Fruit fly (Drosophila melanogaster) whole organism, adult: ENCODE results near the gene dikar.

Experiments
- CG11617 ChIP-seq: fragments of 200-800 bp; sonication (Bioruptor generic); optimal IDR thresholded peaks from 2 replicates; lab custom pipeline; 2017; ENCODE audit warnings: mild to moderate bottlenecking, missing biosample characterization, missing genetic modification reagents, missing genetic modification characterization
- CG12768 ChIP-seq: fragments of 200-800 bp; sonication (Bioruptor generic); optimal IDR thresholded peaks from 2 replicates; lab custom pipeline; 2017; ENCODE audit warnings: missing biosample characterization, missing genetic modification characterization, mild to moderate bottlenecking, moderate library complexity, missing genetic modification reagents
- CG14711 ChIP-seq: fragments of 200-800 bp; sonication (Bioruptor generic); optimal IDR thresholded peaks from 2 replicates; lab custom pipeline; 2018; ENCODE audit warnings: missing biosample characterization, mild to moderate bottlenecking, missing genetic modification characterization, moderate library complexity
- CG1620 ChIP-seq: fragments of 200-800 bp; sonication (Bioruptor generic); optimal IDR thresholded peaks from 2 replicates; lab custom pipeline; 2016; ENCODE audit warnings: missing biosample characterization, missing genetic modification characterization
- CG33017 ChIP-seq: fragments of 200-800 bp; sonication (Bioruptor generic); optimal IDR thresholded peaks from 2 replicates; lab custom pipeline; 2018; ENCODE audit warnings: missing biosample characterization, mild to moderate bottlenecking, missing genetic modification characterization, moderate library complexity
- CG5204 ChIP-seq: fragments of 200-800 bp; sonication (Bioruptor generic); optimal IDR thresholded peaks from 2 replicates; lab custom pipeline; 2016; ENCODE audit warnings: missing biosample characterization, missing genetic modification characterization
- CG7045 ChIP-seq: fragments of 200-800 bp; sonication (Bioruptor generic); optimal IDR thresholded peaks from 2 replicates; lab custom pipeline; 2017; ENCODE audit warnings: missing biosample characterization, mild to moderate bottlenecking, missing genetic modification characterization
- CG7101 ChIP-seq: fragments of 200-800 bp; sonication (Bioruptor generic); optimal IDR thresholded peaks from 2 replicates; lab custom pipeline; 2018; ENCODE audit warnings: missing biosample characterization, mild to moderate bottlenecking, missing genetic modification characterization, moderate library complexity
- Clk ChIP-seq: fragments of 200-800 bp; sonication (Bioruptor generic); optimal IDR thresholded peaks from 2 replicates; lab custom pipeline; 2017; ENCODE audit warnings: missing biosample characterization, missing genetic modification characterization
- Crg-1 ChIP-seq: fragments of 200-800 bp; sonication (Bioruptor generic); optimal IDR thresholded peaks from 2 replicates; lab custom pipeline; 2016; ENCODE audit warnings: missing biosample characterization, missing genetic modification characterization
- Hr96 ChIP-seq: fragments of 200-800 bp; sonication (Bioruptor generic); optimal IDR thresholded peaks from 2 replicates; lab custom pipeline; 2016; ENCODE audit warnings: missing biosample characterization, missing genetic modification characterization
- Mnt ChIP-seq: fragments of 200-800 bp; sonication (Bioruptor generic); optimal IDR thresholded peaks from 2 replicates; lab custom pipeline; 2016; ENCODE audit warnings: missing biosample characterization, mild to moderate bottlenecking, missing genetic modification characterization
- bab1 ChIP-seq: fragments of 200-800 bp; sonication (Bioruptor generic); optimal IDR thresholded peaks from 3 replicates; lab custom pipeline; 2019; ENCODE audit warnings: missing biosample characterization, mild to moderate bottlenecking, missing genetic modification characterization, moderate library complexity
- cic ChIP-seq: fragments of 200-800 bp; sonication (Bioruptor generic); optimal IDR thresholded peaks from 2 replicates; lab custom pipeline; 2017; ENCODE audit warnings: missing biosample characterization, mild to moderate bottlenecking, missing genetic modification characterization, moderate library complexity
- cnc ChIP-seq, 2 experiments: fragments of >200 bp; optimal IDR thresholded peaks; 2 replicates each; lab custom pipeline; 2017
- kay ChIP-seq: fragments of 200-800 bp; sonication (Bioruptor generic); peaks from one replicate; lab custom pipeline; 2016; ENCODE audit warnings: missing biosample characterization, missing genetic modification characterization, borderline replicate concordance
- ovo ChIP-seq: fragments of 200-800 bp; sonication (Bioruptor generic); optimal IDR thresholded peaks from 2 replicates; lab custom pipeline; 2016; ENCODE audit warnings: missing biosample characterization, missing genetic modification characterization
- pad ChIP-seq: fragments of 200-800 bp; sonication (Bioruptor generic); optimal IDR thresholded peaks from 3 replicates; lab custom pipeline; 2017; ENCODE audit warnings: missing biosample characterization, missing genetic modification characterization, mild to moderate bottlenecking, moderate library complexity, missing genetic modification reagents
- tj ChIP-seq: fragments of 200-800 bp; sonication (Bioruptor generic); optimal IDR thresholded peaks from 3 replicates; lab custom pipeline; 2017; ENCODE audit warnings: missing biosample characterization, mild to moderate bottlenecking, missing genetic modification characterization, moderate library complexity
- toe ChIP-seq: fragments of 200-800 bp; sonication (Bioruptor generic); optimal IDR thresholded peaks from 2 replicates; lab custom pipeline; 2016; ENCODE audit warnings: missing biosample characterization, missing genetic modification characterization

dikar gene

dm6 chr3L:6747127-6747526, 4.2 kb upstream of the dikar start:
- TF ChIP-seq cic (GFP tag; lab: Kevin White, UChicago) (no peak), CG12768 (no peak), Crg-1 (GFP tag; lab: Kevin White, UChicago) (peak; percentile 45), kay (GFP tag; lab: Kevin White, UChicago) (no peak), cnc (optimal IDR thresholded peaks at IDR 0.05; lab: Kevin White, UChicago) (no peak), CG11617 (GFP tag; lab: Kevin White, UChicago) (peak; percentile 41), Clk (GFP tag; lab: Kevin White, UChicago) (no peak), Hr96 (GFP tag; lab: Kevin White, UChicago) (peak; percentile 53), Mnt (GFP tag; lab: Kevin White, UChicago) (peak; percentile 89), CG7045 (GFP tag; lab: Kevin White, UChicago) (peak; percentile 18), toe (GFP tag; lab: Kevin White, UChicago) (peak; percentile 40), CG1620 (peak; percentile 69), CG5204 (GFP tag; lab: Kevin White, UChicago) (peak; percentile 22), bab1 (GFP tag; lab: Kevin White, UChicago) (peak; percentile 47), CG14711 (tag; lab: Kevin White, UChicago) (peak; percentile 35), CG7101 (tag; lab: Kevin White, UChicago) (peak; percentile 58), pad (GFP tag; lab: Kevin White, UChicago) (peak; percentile 48), tj (GFP tag; lab: Kevin White, UChicago) (peak; percentile 42), CG33017 (tag; lab: Kevin White, UChicago) (no peak), ovo (GFP tag; lab: Kevin White, UChicago) (peak; percentile 27)

DNA sequence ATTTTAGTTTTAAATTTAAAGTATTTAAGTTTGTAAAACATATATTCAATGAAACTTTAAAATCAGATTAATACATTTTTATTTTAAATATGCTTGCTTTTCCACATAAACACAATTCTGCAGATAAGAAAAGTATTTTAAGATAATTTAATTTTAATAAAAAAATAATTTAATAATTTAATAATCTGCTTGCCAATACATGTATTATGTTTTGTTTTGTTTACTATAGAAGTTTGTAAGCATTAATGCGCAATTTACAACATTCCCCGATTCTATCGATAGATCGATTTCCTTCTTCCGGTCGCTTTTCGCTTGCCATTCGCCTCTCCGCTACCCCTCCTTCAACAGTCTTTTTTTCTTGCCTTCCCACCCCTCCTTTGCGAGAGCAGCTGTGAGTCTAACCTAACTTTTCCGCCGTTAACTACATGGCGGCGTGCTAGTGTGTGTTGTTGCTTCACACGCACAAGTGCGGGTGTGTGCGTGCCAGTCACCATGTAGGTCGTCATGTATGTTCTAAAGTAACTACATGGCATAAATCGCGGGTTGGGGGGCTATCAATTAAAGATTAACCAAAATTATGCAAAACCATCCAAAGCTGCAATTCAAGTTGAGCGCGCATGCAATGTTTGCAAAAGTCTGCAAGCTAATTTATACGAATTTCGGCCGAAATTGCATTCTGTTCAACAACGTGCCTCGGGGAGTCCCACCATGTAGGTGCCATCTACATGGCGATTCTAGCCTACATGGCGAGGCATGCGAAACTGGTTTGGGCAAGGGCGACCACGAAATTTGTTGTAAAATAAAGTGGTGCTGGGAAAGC, 592 bp upstream of the dikar start:
- no peak for TF ChIP-seq Crg-1 (GFP tag; lab: Kevin White, UChicago)
- TF ChIP-seq CG7101 (tag; lab: Kevin White, UChicago): no peak
- TF ChIP-seq Clk (GFP tag; lab: Kevin White, UChicago): peak; percentile 17
- peak; percentile 43 for TF ChIP-seq cic (GFP tag; lab: Kevin White, UChicago)
- TF ChIP-seq CG1620: peak; percentile 51
- peak; percentile 46 for TF ChIP-seq CG5204 (GFP tag; lab: Kevin White, UChicago)
- TF ChIP-seq CG33017 (tag; lab: Kevin White, UChicago): peak; percentile 94
- peak; percentile 6 for TF ChIP-seq bab1 (GFP tag; lab: Kevin White, UChicago)
- TF ChIP-seq CG14711 (tag; lab: Kevin White, UChicago): no peak
- TF ChIP-seq CG12768: peak; percentile 8
- peak; percentile 43 for TF ChIP-seq ovo (GFP tag; lab: Kevin White, UChicago)
- no peak for TF ChIP-seq cnc (optimal IDR thresholded peaks at IDR 0.05; lab: Kevin White, UChicago)
- peak; percentile 95 for TF ChIP-seq pad (GFP tag; lab: Kevin White, UChicago)
- no peak for TF ChIP-seq kay (GFP tag; lab: Kevin White, UChicago)
- peak; percentile 25 for TF ChIP-seq tj (GFP tag; lab: Kevin White, UChicago)
- peak; percentile 25 for TF ChIP-seq CG7045 (GFP tag; lab: Kevin White, UChicago)
- peak; percentile 89 for TF ChIP-seq Mnt (GFP tag; lab: Kevin White, UChicago)
- TF ChIP-seq CG11617 (GFP tag; lab: Kevin White, UChicago): peak; percentile 71
- TF ChIP-seq toe (GFP tag; lab: Kevin White, UChicago): peak; percentile 31
- peak; percentile 35 for TF ChIP-seq Hr96 (GFP tag; lab: Kevin White, UChicago)

DNA sequence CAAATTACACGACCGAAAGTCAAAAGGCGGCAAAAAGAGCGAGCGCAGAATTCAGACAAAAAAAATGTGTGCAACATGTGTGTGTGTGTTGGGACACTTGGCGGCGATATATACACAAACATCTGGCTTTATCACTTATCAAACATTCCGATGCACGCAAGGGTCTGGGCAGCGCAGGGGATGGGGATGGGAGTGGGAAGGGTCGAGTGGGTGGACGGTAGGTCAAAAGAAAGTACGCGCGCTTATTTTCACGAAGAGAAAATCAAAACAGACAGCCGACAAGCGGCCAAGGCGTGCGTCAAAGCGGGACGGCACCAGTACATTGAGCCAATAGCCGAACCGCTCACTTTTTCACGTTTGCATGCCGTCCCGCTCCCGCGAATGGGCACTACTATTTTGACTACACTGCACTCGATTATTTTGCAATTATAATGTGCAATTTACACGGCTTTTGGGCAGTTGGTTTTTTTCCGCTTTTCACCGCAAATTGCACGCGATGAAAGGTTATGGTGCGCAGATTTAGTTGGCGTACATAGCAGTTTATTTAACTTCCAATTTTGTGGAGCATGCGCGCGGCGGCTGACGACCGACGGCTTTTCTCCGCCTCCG, 750 bp downstream of the dikar start:
- TF ChIP-seq ovo (GFP tag; lab: Kevin White, UChicago) (peak; percentile 5), Hr96 (GFP tag; lab: Kevin White, UChicago) (no peak), bab1 (GFP tag; lab: Kevin White, UChicago) (no peak), CG14711 (tag; lab: Kevin White, UChicago) (no peak), Crg-1 (GFP tag; lab: Kevin White, UChicago) (no peak), toe (GFP tag; lab: Kevin White, UChicago) (peak; percentile 35), CG7045 (GFP tag; lab: Kevin White, UChicago) (peak; percentile 11), cnc (optimal IDR thresholded peaks at IDR 0.05; lab: Kevin White, UChicago) (no peak), Clk (GFP tag; lab: Kevin White, UChicago) (peak; percentile 42), cic (GFP tag; lab: Kevin White, UChicago) (peak; percentile 92), CG5204 (GFP tag; lab: Kevin White, UChicago) (no peak), tj (GFP tag; lab: Kevin White, UChicago) (peak; percentile 40), CG11617 (GFP tag; lab: Kevin White, UChicago) (no peak), kay (GFP tag; lab: Kevin White, UChicago) (no peak), CG12768 (no peak), Mnt (GFP tag; lab: Kevin White, UChicago) (peak; percentile 94), CG1620 (no peak), CG33017 (tag; lab: Kevin White, UChicago) (peak; percentile 8), CG7101 (tag; lab: Kevin White, UChicago) (no peak), pad (GFP tag; lab: Kevin White, UChicago) (peak; percentile 88)

dm6 chr3L:6731077-6731476, 11.9 kb downstream of the dikar start:
- TF ChIP-seq CG12768 (no peak), ovo (GFP tag; lab: Kevin White, UChicago) (no peak), CG5204 (GFP tag; lab: Kevin White, UChicago) (no peak), bab1 (GFP tag; lab: Kevin White, UChicago) (no peak), cnc (optimal IDR thresholded peaks at IDR 0.05; lab: Kevin White, UChicago) (no peak), CG7045 (GFP tag; lab: Kevin White, UChicago) (no peak), CG7101 (tag; lab: Kevin White, UChicago) (no peak), pad (GFP tag; lab: Kevin White, UChicago) (no peak), Crg-1 (GFP tag; lab: Kevin White, UChicago) (no peak), CG33017 (tag; lab: Kevin White, UChicago) (no peak), Mnt (GFP tag; lab: Kevin White, UChicago) (no peak), tj (GFP tag; lab: Kevin White, UChicago) (no peak), Clk (GFP tag; lab: Kevin White, UChicago) (no peak), CG14711 (tag; lab: Kevin White, UChicago) (no peak), CG1620 (no peak), Hr96 (GFP tag; lab: Kevin White, UChicago) (no peak)
